Worm (Caenorhabditis elegans) whole organism, L1 larva: ENCODE measurements around the gene cct-8.

Experiments
- C04F5.9 ChIP-seq: sonication (generic microtip); optimal IDR thresholded peaks from 2 replicates; lab custom pipeline; 2016; ENCODE audit warnings: missing genetic modification characterization, missing compliant biosample characterization
- C34B4.2 ChIP-seq: sonication (generic microtip); optimal IDR thresholded peaks from 2 replicates; lab custom pipeline; 2017; ENCODE audit warnings: mild to moderate bottlenecking, missing genetic modification characterization, missing compliant biosample characterization
- F16B12.6 ChIP-seq: fragments of 150-350 bp; optimal IDR thresholded peaks from 2 replicates; lab custom pipeline; 2014; ENCODE audit warnings: missing biosample characterization, missing genetic modification characterization
- aha-1 ChIP-seq: fragments of 150-350 bp; optimal IDR thresholded peaks from 2 replicates; lab custom pipeline; 2014; ENCODE audit warnings: missing biosample characterization, missing genetic modification characterization
- aly-2 ChIP-seq: fragments of 150-350 bp; optimal IDR thresholded peaks from 2 replicates; lab custom pipeline; 2014; ENCODE audit warnings: missing biosample characterization, missing genetic modification characterization
- ama-1 ChIP-seq: fragments of 150-350 bp; optimal IDR thresholded peaks from 2 replicates; lab custom pipeline; 2014
- ceh-8 ChIP-seq: fragments of 200-800 bp; sonication (Bioruptor generic); optimal IDR thresholded peaks from 2 replicates; lab custom pipeline; 2018; ENCODE audit warnings: mild to moderate bottlenecking, missing genetic modification characterization, moderate library complexity, missing compliant biosample characterization
- ceh-82 ChIP-seq, 3 experiments: fragments of 150-350 bp in 1 of 3; sonication (generic microtip) in 2 of 3; optimal IDR thresholded peaks; 2 replicates each; lab custom pipeline; 2014 to 2017; ENCODE audit warnings: missing biosample characterization in 3 of 3, missing genetic modification characterization in 3 of 3
- ceh-90 ChIP-seq: sonication (generic microtip); optimal IDR thresholded peaks from 2 replicates; lab custom pipeline; 2016; ENCODE audit warnings: missing genetic modification characterization, missing compliant biosample characterization
- dpl-1 ChIP-seq, 3 experiments: fragments of 150-350 bp in 2 of 3; sonication (generic microtip) in 1 of 3; optimal IDR thresholded peaks; 2 replicates each; lab custom pipeline; 2014 to 2017; ENCODE audit warnings: missing biosample characterization in 3 of 3, missing genetic modification characterization in 3 of 3, missing genetic modification reagents in 3 of 3
- dsc-1 ChIP-seq: sonication (generic microtip); optimal IDR thresholded peaks from 2 replicates; lab custom pipeline; 2016; ENCODE audit warnings: mild to moderate bottlenecking, missing genetic modification characterization, missing compliant biosample characterization
- egl-13 ChIP-seq: sonication (generic microtip); optimal IDR thresholded peaks from 2 replicates; lab custom pipeline; 2016; ENCODE audit warnings: missing genotype, missing genetic modification reagents, missing genetic modification characterization, missing compliant biosample characterization
- egl-27 ChIP-seq, 2 experiments: fragments of 150-350 bp in 1 of 2; sonication (generic microtip); optimal IDR thresholded peaks; 3 replicates each; lab custom pipeline; 2017 to 2018; ENCODE audit warnings: missing biosample characterization in 2 of 2, missing genetic modification characterization in 2 of 2, missing genetic modification reagents in 2 of 2
- elt-2 ChIP-seq: sonication (generic microtip); optimal IDR thresholded peaks from 2 replicates; lab custom pipeline; 2016; ENCODE audit warnings: missing genetic modification characterization, mild to moderate bottlenecking, inconsistent platforms, missing compliant biosample characterization, missing genetic modification reagents
- elt-3 ChIP-seq, 6 experiments: fragments of 150-350 bp in 1 of 6; sonication (generic microtip); optimal IDR thresholded peaks; 2 replicates each; lab custom pipeline; 2017 to 2018; ENCODE audit warnings: missing biosample characterization in 6 of 6, missing genetic modification characterization in 6 of 6, inconsistent platforms in 1 of 6
- ets-5 ChIP-seq: fragments of 200-800 bp; sonication (Bioruptor generic); IDR thresholded peaks from 2 replicates; pipeline ENCODE4 v1.3.6; 2022; ENCODE audit warnings: missing genetic modification characterization, missing compliant biosample characterization
- fkh-4 ChIP-seq: sonication (generic microtip); optimal IDR thresholded peaks from 2 replicates; lab custom pipeline; 2016; ENCODE audit warnings: missing compliant biosample characterization, missing genetic modification characterization, borderline replicate concordance
- fkh-8 ChIP-seq: sonication (generic microtip); optimal IDR thresholded peaks from 2 replicates; lab custom pipeline; 2016; ENCODE audit warnings: mild to moderate bottlenecking, missing genetic modification characterization, missing compliant biosample characterization
- hlh-17 ChIP-seq: fragments of 200-800 bp; sonication (Bioruptor generic); optimal IDR thresholded peaks from 2 replicates; lab custom pipeline; 2018; ENCODE audit warnings: missing genetic modification characterization, mild to moderate bottlenecking, missing compliant biosample characterization, moderate library complexity, borderline replicate concordance
- lin-15B ChIP-seq: fragments of 150-350 bp; sonication (generic microtip); optimal IDR thresholded peaks from 3 replicates; lab custom pipeline; 2014; ENCODE audit warnings: missing biosample characterization, missing genetic modification characterization
- lin-39 ChIP-seq: fragments of 150-350 bp; optimal IDR thresholded peaks from 2 replicates; lab custom pipeline; 2014; ENCODE audit warnings: missing biosample characterization, missing genetic modification reagents, missing genetic modification characterization
- mef-2 ChIP-seq: fragments of 150-350 bp; optimal IDR thresholded peaks from 2 replicates; lab custom pipeline; 2014; ENCODE audit warnings: missing biosample characterization, missing genetic modification characterization
- mep-1 ChIP-seq: fragments of 150-350 bp; optimal IDR thresholded peaks from 2 replicates; lab custom pipeline; 2014; ENCODE audit warnings: missing biosample characterization, missing genetic modification characterization
- nhr-11 ChIP-seq: fragments of 150-350 bp; optimal IDR thresholded peaks from 2 replicates; lab custom pipeline; 2014; ENCODE audit warnings: missing biosample characterization, missing genetic modification characterization
- nhr-12 ChIP-seq: sonication (generic microtip); optimal IDR thresholded peaks from 2 replicates; lab custom pipeline; 2017; ENCODE audit warnings: missing biosample characterization, missing genetic modification characterization
- nhr-19 ChIP-seq: fragments of 200-800 bp; sonication (Bioruptor generic); conservative IDR thresholded peaks from 2 replicates; pipeline ENCODE4 v1.3.6; 2022; ENCODE audit warnings: missing genetic modification characterization, missing compliant biosample characterization
- nhr-237 ChIP-seq: fragments of 150-350 bp; optimal IDR thresholded peaks from 2 replicates; lab custom pipeline; 2014; ENCODE audit warnings: missing biosample characterization, missing genetic modification characterization
- nhr-28 ChIP-seq: fragments of 150-350 bp; optimal IDR thresholded peaks from 2 replicates; lab custom pipeline; 2014; ENCODE audit warnings: missing biosample characterization, missing genetic modification characterization
- nhr-71 ChIP-seq: sonication (generic microtip); optimal IDR thresholded peaks from 2 replicates; lab custom pipeline; 2016; ENCODE audit warnings: mild to moderate bottlenecking, missing genetic modification characterization, moderate library complexity, missing compliant biosample characterization
- nhr-85 ChIP-seq: sonication (generic microtip); peaks from one replicate; lab custom pipeline; 2016; ENCODE audit warnings: missing genetic modification characterization, inconsistent platforms, missing compliant biosample characterization
- nhr-90 ChIP-seq: sonication (generic microtip); optimal IDR thresholded peaks from 2 replicates; lab custom pipeline; 2016; ENCODE audit warnings: mild to moderate bottlenecking, missing genetic modification characterization, missing compliant biosample characterization; ENCODE audit not compliant: poor library complexity
- pag-3 ChIP-seq: sonication (generic microtip); optimal IDR thresholded peaks from 2 replicates; lab custom pipeline; 2017; ENCODE audit warnings: missing genetic modification characterization, mild to moderate bottlenecking, missing compliant biosample characterization, antibody characterized with exemption, borderline replicate concordance; ENCODE audit not compliant: insufficient read depth
- pqm-1 ChIP-seq: sonication (generic microtip); optimal IDR thresholded peaks from 3 replicates; lab custom pipeline; 2017; ENCODE audit warnings: missing biosample characterization, missing genetic modification characterization
- sptf-1 ChIP-seq: fragments of 150-350 bp; optimal IDR thresholded peaks from 2 replicates; lab custom pipeline; 2014; ENCODE audit warnings: missing biosample characterization, missing genetic modification characterization
- sup-37 ChIP-seq: fragments of 200-800 bp; sonication (Bioruptor generic); optimal IDR thresholded peaks from 2 replicates; lab custom pipeline; 2018; ENCODE audit warnings: mild to moderate bottlenecking, missing genetic modification characterization, missing compliant biosample characterization
- swsn-7 ChIP-seq: sonication (generic microtip); optimal IDR thresholded peaks from 2 replicates; lab custom pipeline; 2016; ENCODE audit warnings: missing genetic modification characterization, missing compliant biosample characterization
- unc-30 ChIP-seq: sonication (generic microtip); optimal IDR thresholded peaks from 2 replicates; lab custom pipeline; 2017; ENCODE audit warnings: missing biosample characterization, missing genetic modification characterization
- unc-62 ChIP-seq: fragments of 150-350 bp; optimal IDR thresholded peaks from 2 replicates; lab custom pipeline; 2014; ENCODE audit warnings: missing biosample characterization, missing genetic modification reagents, missing genetic modification characterization
- vab-15 ChIP-seq: sonication (generic microtip); optimal IDR thresholded peaks from 2 replicates; lab custom pipeline; 2017; ENCODE audit warnings: missing genotype, mild to moderate bottlenecking, missing genetic modification characterization, missing compliant biosample characterization
- xbp-1 ChIP-seq: sonication (generic microtip); optimal IDR thresholded peaks from 2 replicates; lab custom pipeline; 2016; ENCODE audit warnings: missing genetic modification characterization, missing compliant biosample characterization

Gene cct-8

ce11 chrIV:1093870-1094564 is at the start of gene cct-8, which contains the start of gene Y55F3AR.2 (continued):
- TF ChIP-seq ceh-90 (tag; lab: Kevin White, UChicago), result peak; percentile 68
- TF ChIP-seq nhr-12 (tag; lab: Kevin White, UChicago), result peak; percentile 75
- peak in 3 of 6 experiments; percentile 36 to 95 (median 91) for TF ChIP-seq elt-3 (tag; optimal IDR thresholded peaks at IDR 0.05; lab: Kevin White, UChicago)
- TF ChIP-seq ceh-82 (tag; optimal IDR thresholded peaks at IDR 0.05; lab: Kevin White, UChicago), result peak; percentile 95 to 99 (median 99)
- TF ChIP-seq fkh-8, result peak; percentile 99
- TF ChIP-seq sptf-1 (tag; lab: Kevin White, UChicago), result no peak
- TF ChIP-seq nhr-71, result peak; percentile 98
- peak; percentile 23 for TF ChIP-seq nhr-28 (tag; lab: Kevin White, UChicago)
- TF ChIP-seq mep-1 (tag; lab: Kevin White, UChicago), result peak; percentile 97
- peak; percentile 95 for TF ChIP-seq vab-15 (tag; lab: Kevin White, UChicago)
- TF ChIP-seq dpl-1 (GFP tag; optimal IDR thresholded peaks at IDR 0.05; lab: Kevin White, UChicago), result peak; percentile 90 to 92 (median 90)
- peak; percentile 96 for TF ChIP-seq egl-13 (tag; lab: Kevin White, UChicago)
- peak; percentile 93 for TF ChIP-seq elt-2 (tag; lab: Kevin White, UChicago)
- TF ChIP-seq C34B4.2 (tag; lab: Kevin White, UChicago), result peak; percentile 97
- peak; percentile 99 for TF ChIP-seq swsn-7 (tag; lab: Kevin White, UChicago)
- TF ChIP-seq mef-2 (tag; lab: Kevin White, UChicago), result peak; percentile 91
- no peak for TF ChIP-seq pag-3
- TF ChIP-seq aly-2 (tag; lab: Kevin White, UChicago), result peak; percentile 97
- TF ChIP-seq hlh-17 (GFP tag; lab: Kevin White, UChicago), result no peak
- peak; percentile 81 for TF ChIP-seq ama-1
- peak; percentile 20 for TF ChIP-seq unc-62 (GFP tag; lab: Kevin White, UChicago)
- peak; percentile 97 for TF ChIP-seq nhr-90
- TF ChIP-seq nhr-11, result peak; percentile 92
- peak; percentile 98 for TF ChIP-seq lin-39
- peak; percentile 100 for TF ChIP-seq C04F5.9 (tag; lab: Kevin White, UChicago)
- TF ChIP-seq nhr-237 (tag; lab: Kevin White, UChicago), result peak; percentile 78
- TF ChIP-seq xbp-1 (tag; lab: Kevin White, UChicago), result peak; percentile 97
- peak; percentile 99 for TF ChIP-seq dsc-1 (tag; lab: Kevin White, UChicago)
- peak; percentile 92 for TF ChIP-seq lin-15B (tag; lab: Kevin White, UChicago)
- peak; percentile 99 for TF ChIP-seq sup-37 (GFP tag; lab: Kevin White, UChicago)
- peak; percentile 60 for TF ChIP-seq aha-1 (tag; lab: Kevin White, UChicago)
- peak; percentile 70 for TF ChIP-seq unc-30 (tag; lab: Kevin White, UChicago)
- peak; percentile 89 for TF ChIP-seq fkh-4

DNA sequence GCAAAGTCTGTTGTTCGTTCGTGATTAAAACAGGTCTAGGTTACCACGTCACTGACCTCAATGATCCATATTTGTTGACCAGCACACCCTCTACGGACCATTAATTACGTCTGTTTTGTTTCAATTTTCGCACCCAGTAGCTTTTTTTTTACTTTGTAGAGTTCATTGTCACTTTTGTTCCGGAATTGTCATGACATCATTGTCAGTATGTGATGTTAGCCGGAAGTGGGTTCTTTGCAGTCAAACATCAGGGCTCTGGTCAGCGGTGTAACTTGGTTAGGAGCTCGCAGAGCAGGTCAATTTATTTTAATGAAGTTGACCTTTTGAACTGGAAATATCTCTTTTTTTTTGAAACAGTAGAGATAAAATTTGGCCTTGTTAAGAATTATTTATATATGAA is 42.9 kb upstream of the cct-8 start, which contains the start of gene C44B12.6:
Gene C44B12.6 (minus strand): TSS at position 101 of the 400 bp plus-strand sequence.
- no peak for TF ChIP-seq nhr-19 (GFP tag; lab: Robert Waterston, UW)
- no peak for TF ChIP-seq ceh-8 (GFP tag; lab: Kevin White, UChicago)
- no peak for TF ChIP-seq egl-27 (tag; optimal IDR thresholded peaks at IDR 0.05; lab: Kevin White, UChicago)
- no peak for TF ChIP-seq pqm-1
- no peak for TF ChIP-seq F16B12.6 (tag; lab: Kevin White, UChicago)
- TF ChIP-seq nhr-85 (tag; lab: Kevin White, UChicago), result no peak
- no peak for TF ChIP-seq nhr-90
- TF ChIP-seq nhr-11, result no peak
- TF ChIP-seq swsn-7 (tag; lab: Kevin White, UChicago), result no peak
- no peak for TF ChIP-seq ets-5 (GFP tag; lab: Robert Waterston, UW)
- TF ChIP-seq ceh-90 (tag; lab: Kevin White, UChicago), result no peak
- no peak for TF ChIP-seq ama-1
- TF ChIP-seq unc-62 (GFP tag; lab: Kevin White, UChicago), result no peak
